Fruit fly (Drosophila melanogaster) whole organism, embryonic: ENCODE data around the gene Ak3.

Experiments used
- C15 ChIP-seq: fragments of 200-800 bp; sonication (Bioruptor generic); IDR thresholded peaks from 3 replicates; pipeline ENCODE4 v1.3.6; 2022; ENCODE audit warnings: missing biosample characterization, missing genetic modification characterization
- CG10267 ChIP-seq: fragments of 200-800 bp; sonication (Bioruptor generic); optimal IDR thresholded peaks from 2 replicates; lab custom pipeline; 2018; ENCODE audit warnings: missing biosample characterization, mild to moderate bottlenecking, missing genetic modification characterization, moderate library complexity
- CG11695 ChIP-seq: fragments of 200-800 bp; sonication (Bioruptor generic); IDR thresholded peaks from 3 replicates; pipeline ENCODE4 v1.3.6; 2022; ENCODE audit warnings: missing biosample characterization, missing genetic modification characterization
- CG12219 ChIP-seq: fragments of 200-800 bp; sonication (Bioruptor generic); optimal IDR thresholded peaks from 3 replicates; lab custom pipeline; 2018; ENCODE audit warnings: missing biosample characterization, mild to moderate bottlenecking, missing genetic modification characterization
- CG13123 ChIP-seq: fragments of 200-800 bp; sonication (Bioruptor generic); optimal IDR thresholded peaks from 2 replicates; lab custom pipeline; 2016; ENCODE audit warnings: missing biosample characterization, missing genetic modification characterization
- CG14014 ChIP-seq: fragments of 200-800 bp; sonication (Bioruptor generic); IDR thresholded peaks from 2 replicates; pipeline ENCODE4 v1.3.6; 2022; ENCODE audit warnings: missing biosample characterization, missing genetic modification characterization
- CG15011 ChIP-seq: fragments of 200-800 bp; sonication (Bioruptor generic); optimal IDR thresholded peaks from 3 replicates; lab custom pipeline; 2018; ENCODE audit warnings: missing biosample characterization, mild to moderate bottlenecking, missing genetic modification characterization
- CG1529 ChIP-seq: fragments of 200-800 bp; sonication (Bioruptor generic); optimal IDR thresholded peaks from 3 replicates; lab custom pipeline; 2018; ENCODE audit warnings: missing biosample characterization, missing genetic modification characterization
- CG15479 ChIP-seq: fragments of 200-800 bp; sonication (Bioruptor generic); optimal IDR thresholded peaks from 3 replicates; lab custom pipeline; 2019; ENCODE audit warnings: missing biosample characterization, mild to moderate bottlenecking, missing genetic modification characterization, moderate library complexity
- CG15601 ChIP-seq: fragments of 200-800 bp; sonication (Bioruptor generic); optimal IDR thresholded peaks from 3 replicates; lab custom pipeline; 2019; ENCODE audit warnings: missing biosample characterization, mild to moderate bottlenecking, missing genetic modification characterization, moderate library complexity
- CG16813 ChIP-seq: fragments of 200-800 bp; sonication (Bioruptor generic); IDR thresholded peaks from 3 replicates; pipeline ENCODE4 v1.3.6; 2022; ENCODE audit warnings: missing biosample characterization, missing genetic modification characterization; ENCODE audit not compliant: partially characterized antibody
- CG16863 ChIP-seq: fragments of 200-800 bp; sonication (Bioruptor generic); optimal IDR thresholded peaks from 3 replicates; lab custom pipeline; 2016; ENCODE audit warnings: missing biosample characterization, missing genetic modification characterization
- CG1832 ChIP-seq: fragments of 200-800 bp; sonication (Bioruptor generic); optimal IDR thresholded peaks from 2 replicates; lab custom pipeline; 2017; ENCODE audit warnings: missing biosample characterization, mild to moderate bottlenecking, missing genetic modification characterization, inconsistent platforms
- CG2120 ChIP-seq: fragments of 200-800 bp; sonication (Bioruptor generic); optimal IDR thresholded peaks from 3 replicates; lab custom pipeline; 2016; ENCODE audit warnings: missing biosample characterization, missing genetic modification characterization
- CG33557 ChIP-seq: fragments of 200-800 bp; sonication (Bioruptor generic); optimal IDR thresholded peaks from 2 replicates; lab custom pipeline; 2019; ENCODE audit warnings: missing biosample characterization, mild to moderate bottlenecking, missing genetic modification characterization, moderate library complexity
- CG34224 ChIP-seq: fragments of 200-800 bp; sonication (Bioruptor generic); IDR thresholded peaks from 3 replicates; pipeline ENCODE4 v1.3.6; 2022; ENCODE audit warnings: missing biosample characterization, missing genetic modification characterization; ENCODE audit not compliant: partially characterized antibody
- CG4730 ChIP-seq: fragments of 200-800 bp; sonication (Bioruptor generic); IDR thresholded peaks from 2 replicates; pipeline ENCODE4 v1.3.6; 2022; ENCODE audit warnings: missing biosample characterization, missing genetic modification characterization
- CG5245 ChIP-seq: fragments of 200-800 bp; sonication (Bioruptor generic); optimal IDR thresholded peaks from 3 replicates; lab custom pipeline; 2016; ENCODE audit warnings: missing biosample characterization, missing genetic modification characterization
- CG8089 ChIP-seq: fragments of 200-800 bp; sonication (Bioruptor generic); optimal IDR thresholded peaks from 3 replicates; lab custom pipeline; 2016; ENCODE audit warnings: missing biosample characterization, missing genetic modification characterization
- CG8290 ChIP-seq, 3 experiments: fragments of 200-800 bp; sonication (Bioruptor generic); optimal IDR thresholded peaks; 2 replicates each; lab custom pipeline; 2016 to 2019; ENCODE audit warnings: missing biosample characterization in 3 of 3, missing genetic modification characterization in 3 of 3, mild to moderate bottlenecking in 2 of 3, moderate library complexity in 1 of 3
- CG9797 ChIP-seq: fragments of 200-800 bp; sonication (Bioruptor generic); optimal IDR thresholded peaks from 3 replicates; lab custom pipeline; 2018; ENCODE audit warnings: missing biosample characterization, mild to moderate bottlenecking, missing genetic modification characterization
- CHES-1-like ChIP-seq: fragments of 200-800 bp; sonication (Bioruptor generic); optimal IDR thresholded peaks from 2 replicates; lab custom pipeline; 2016; ENCODE audit warnings: missing biosample characterization, missing genetic modification characterization
- D19B ChIP-seq: fragments of 200-800 bp; sonication (Bioruptor generic); optimal IDR thresholded peaks from 2 replicates; lab custom pipeline; 2017; ENCODE audit warnings: missing biosample characterization, mild to moderate bottlenecking, missing genetic modification characterization
- Deaf1 ChIP-seq: fragments of 200-800 bp; optimal IDR thresholded peaks from 3 replicates; lab custom pipeline; 2019; ENCODE audit warnings: missing biosample characterization, mild to moderate bottlenecking, missing genetic modification characterization, moderate library complexity
- E2f2 ChIP-seq: fragments of 200-800 bp; sonication (Bioruptor generic); IDR thresholded peaks from 2 replicates; pipeline ENCODE4 v1.3.6; 2022; ENCODE audit warnings: missing biosample characterization, missing genetic modification characterization
- Eip74EF ChIP-seq, 2 experiments: fragments of 200-800 bp in 1 of 2; fragments of >200 bp in 1 of 2; sonication (Bioruptor generic) in 1 of 2; optimal IDR thresholded peaks; 2 replicates each; lab custom pipeline; 2017 to 2019; ENCODE audit warnings: missing biosample characterization in 2 of 2, missing genetic modification characterization in 2 of 2, mild to moderate bottlenecking in 1 of 2, moderate library complexity in 1 of 2
- GATAe ChIP-seq: fragments of 200-800 bp; sonication (Bioruptor generic); conservative IDR thresholded peaks from 2 replicates; pipeline ENCODE4 v1.3.6; 2022; ENCODE audit warnings: missing biosample characterization, missing genetic modification characterization
- Gug ChIP-seq: fragments of 200-800 bp; sonication (Bioruptor generic); IDR thresholded peaks from 4 replicates; pipeline ENCODE4 v1.3.6; 2022; ENCODE audit warnings: missing biosample characterization, missing genetic modification characterization
- HmgZ ChIP-seq: fragments of 200-800 bp; sonication (Bioruptor generic); optimal IDR thresholded peaks from 2 replicates; lab custom pipeline; 2018; ENCODE audit warnings: missing biosample characterization, mild to moderate bottlenecking, missing genetic modification characterization
- Jarid2 ChIP-seq: fragments of 200-800 bp; sonication (Bioruptor generic); optimal IDR thresholded peaks from 3 replicates; lab custom pipeline; 2017; ENCODE audit warnings: mild to moderate bottlenecking, missing biosample characterization, missing genetic modification reagents, missing genetic modification characterization
- MESR4 ChIP-seq: fragments of 200-800 bp; sonication (Bioruptor generic); optimal IDR thresholded peaks from 2 replicates; lab custom pipeline; 2018; ENCODE audit warnings: missing biosample characterization, mild to moderate bottlenecking, missing genetic modification characterization, moderate library complexity
- Spps ChIP-seq: fragments of 200-800 bp; sonication (Bioruptor generic); optimal IDR thresholded peaks from 2 replicates; lab custom pipeline; 2018; ENCODE audit warnings: missing biosample characterization, mild to moderate bottlenecking, missing genetic modification characterization
- TFAM ChIP-seq: fragments of 200-800 bp; sonication (Bioruptor generic); optimal IDR thresholded peaks from 2 replicates; lab custom pipeline; 2017; ENCODE audit warnings: missing biosample characterization, missing genetic modification characterization, inconsistent platforms
- Tbp ChIP-seq: fragments of >200 bp; optimal IDR thresholded peaks from 2 replicates; lab custom pipeline; 2018; ENCODE audit warnings: missing biosample characterization, missing genetic modification characterization
- Trl ChIP-seq, 3 experiments: fragments of >200 bp in 2 of 3; fragments of 200-800 bp in 1 of 3; sonication (Bioruptor generic) in 1 of 3; optimal IDR thresholded peaks; 2 replicates in 1 of 3; 3 replicates in 2 of 3; lab custom pipeline; 2016 to 2017; ENCODE audit warnings: missing biosample characterization in 1 of 3, missing genetic modification characterization in 1 of 3
- amos ChIP-seq: fragments of 200-800 bp; sonication (Bioruptor generic); IDR thresholded peaks from 2 replicates; pipeline ENCODE4 v1.3.6; 2022; ENCODE audit warnings: missing biosample characterization, missing genetic modification characterization; ENCODE audit not compliant: partially characterized antibody
- ci ChIP-seq: fragments of 200-800 bp; sonication (Bioruptor generic); IDR thresholded peaks from 3 replicates; pipeline ENCODE4 v1.3.6; 2022; ENCODE audit warnings: missing biosample characterization, missing genetic modification characterization
- gcm ChIP-seq: fragments of 200-800 bp; sonication (Bioruptor generic); optimal IDR thresholded peaks from 2 replicates; lab custom pipeline; 2019; ENCODE audit warnings: missing biosample characterization, mild to moderate bottlenecking, missing genetic modification characterization, moderate library complexity
- hkb ChIP-seq, 2 experiments: fragments of 200-800 bp in 1 of 2; fragments of >200 bp in 1 of 2; sonication (Bioruptor generic) in 1 of 2; IDR thresholded peaks in 1 of 2; optimal IDR thresholded peaks in 1 of 2; 2 replicates each; pipeline versions ENCODE4 v1.3.6 to Lab custom; 2017 to 2022; ENCODE audit warnings: missing biosample characterization in 1 of 2, missing genetic modification characterization in 1 of 2
- mam ChIP-seq: fragments of 200-800 bp; sonication (Bioruptor generic); optimal IDR thresholded peaks from 3 replicates; lab custom pipeline; 2016; ENCODE audit warnings: missing biosample characterization, missing genetic modification characterization
- ranshi ChIP-seq: fragments of 200-800 bp; sonication (Bioruptor generic); IDR thresholded peaks from 2 replicates; pipeline ENCODE4 v1.3.6; 2022; ENCODE audit warnings: missing biosample characterization, missing genetic modification characterization
- sna ChIP-seq: fragments of 200-800 bp; sonication (Bioruptor generic); IDR thresholded peaks from 2 replicates; pipeline ENCODE4 v1.3.6; 2022; ENCODE audit warnings: missing biosample characterization, missing genetic modification characterization; ENCODE audit not compliant: partially characterized antibody
- so ChIP-seq: fragments of 200-800 bp; sonication (Bioruptor generic); IDR thresholded peaks from 3 replicates; pipeline ENCODE4 v1.3.6; 2022; ENCODE audit warnings: missing biosample characterization, missing genetic modification characterization
- sr ChIP-seq: fragments of 200-800 bp; sonication (Bioruptor generic); IDR thresholded peaks from 3 replicates; pipeline ENCODE4 v1.3.6; 2022; ENCODE audit warnings: missing biosample characterization, missing genetic modification characterization
- sug ChIP-seq: fragments of 200-800 bp; optimal IDR thresholded peaks from 2 replicates; lab custom pipeline; 2019; ENCODE audit warnings: missing biosample characterization, mild to moderate bottlenecking, missing genetic modification characterization, moderate library complexity
- tna ChIP-seq: fragments of 200-800 bp; sonication (Bioruptor generic); IDR thresholded peaks from 2 replicates; pipeline ENCODE4 v1.3.6; 2022; ENCODE audit warnings: missing biosample characterization, missing genetic modification characterization; ENCODE audit not compliant: partially characterized antibody
- zfh1 ChIP-seq: fragments of 200-800 bp; sonication (Bioruptor generic); IDR thresholded peaks from 3 replicates; pipeline ENCODE4 v1.3.6; 2022; ENCODE audit warnings: missing biosample characterization, missing genetic modification characterization

The Ak3 gene

DNA sequence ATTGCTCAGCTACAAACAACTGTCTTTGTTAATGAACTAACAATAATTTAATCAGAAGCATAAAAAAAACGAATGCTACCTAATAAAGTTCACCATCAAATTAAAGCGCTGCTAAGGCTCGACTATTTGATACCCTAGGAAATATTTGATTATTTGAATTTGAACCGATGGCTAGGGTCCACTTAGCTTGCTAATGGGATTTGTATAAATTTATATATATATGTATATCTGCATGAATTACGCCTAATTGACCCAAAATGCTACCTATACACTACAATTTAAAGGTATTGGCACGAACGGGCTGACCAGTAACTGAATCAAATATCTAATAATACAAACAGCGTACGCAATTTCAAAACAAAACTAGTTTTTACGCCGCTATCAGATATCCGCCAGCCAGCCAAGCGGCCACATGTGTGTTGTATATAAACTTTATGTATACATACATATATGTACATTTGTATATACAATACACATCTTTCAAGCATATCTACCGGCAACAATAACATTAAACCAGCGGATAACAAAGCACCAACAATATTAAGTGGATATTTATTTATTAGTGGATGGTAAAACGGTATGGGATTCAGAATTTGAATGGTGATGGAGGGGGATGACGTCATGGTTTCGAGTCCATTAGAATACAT lies 5.2 kb downstream of the Ak3 start (continued):
- peak; percentile 44; the same call in 1 of the 2 replicates for TF ChIP-seq E2f2 (GFP tag; lab: Robert Waterston, UW)
- TF ChIP-seq CG4730 = peak; percentile 72
- TF ChIP-seq GATAe (GFP tag; lab: Robert Waterston, UW) = peak; percentile 12; the same call in 1 of the 2 replicates
- TF ChIP-seq CG34224 (GFP tag; lab: Robert Waterston, UW) = no peak
- no peak for TF ChIP-seq CG15601 (tag; lab: Kevin White, UChicago)
- TF ChIP-seq CG5245 = peak; percentile 42
- no peak for TF ChIP-seq tna
- TF ChIP-seq Deaf1 (tag; lab: Kevin White, UChicago) = peak; percentile 46
- peak; percentile 79 for TF ChIP-seq ranshi (GFP tag; lab: Robert Waterston, UW)
- TF ChIP-seq CG14014 (GFP tag; lab: Robert Waterston, UW) = peak; percentile 80
- TF ChIP-seq CHES-1-like (GFP tag; lab: Kevin White, UChicago) = no peak
- TF ChIP-seq CG1832 (GFP tag; lab: Kevin White, UChicago) = no peak
- no peak; the same call in 1 of the 2 replicates for TF ChIP-seq amos (GFP tag; lab: Robert Waterston, UW)
- TF ChIP-seq CG8089 (GFP tag; lab: Kevin White, UChicago) = no peak
- no peak for TF ChIP-seq CG1529 (GFP tag; lab: Kevin White, UChicago)
- no peak for TF ChIP-seq TFAM (GFP tag; lab: Kevin White, UChicago)
- 0 out of 3 replicates have a peak, but pooled peaks have one; percentile 61 for TF ChIP-seq C15
- no peak for TF ChIP-seq CG9797
- peak; percentile 98 for TF ChIP-seq D19B
- TF ChIP-seq hkb (optimal IDR thresholded peaks at IDR 0.05; lab: Kevin White, UChicago) = no peak
- peak; percentile 91 for TF ChIP-seq hkb (GFP tag; IDR thresholded peaks at IDR 0.05; lab: Robert Waterston, UW)
- TF ChIP-seq gcm (GFP tag; lab: Kevin White, UChicago) = peak; percentile 31
- no peak for TF ChIP-seq CG16863 (GFP tag; lab: Kevin White, UChicago)
- TF ChIP-seq MESR4 (GFP tag; lab: Kevin White, UChicago) = no peak
- no peak for TF ChIP-seq Trl (optimal IDR thresholded peaks at IDR 0.05; lab: Kevin White, UChicago)
- no peak for TF ChIP-seq Trl (GFP tag; optimal IDR thresholded peaks at IDR 0.05; lab: Kevin White, UChicago)
- TF ChIP-seq CG13123 = no peak
- TF ChIP-seq sr = 0 out of 3 replicates have a peak, but pooled peaks have one; percentile 12
- no peak for TF ChIP-seq sug (tag; lab: Kevin White, UChicago)
- peak; percentile 75 for TF ChIP-seq CG2120
- TF ChIP-seq Tbp (GFP tag; lab: Kevin White, UChicago) = no peak
- TF ChIP-seq zfh1 = peak; percentile 79
- TF ChIP-seq HmgZ (tag; lab: Kevin White, UChicago) = peak; percentile 58
- TF ChIP-seq Jarid2 = peak; percentile 22
- TF ChIP-seq sna (GFP tag; lab: Robert Waterston, UW) = no peak
- TF ChIP-seq CG10267 (tag; lab: Kevin White, UChicago) = peak; percentile 54
- peak; percentile 60; the same call in 1 of the 3 replicates for TF ChIP-seq so (GFP tag; lab: Robert Waterston, UW)
- TF ChIP-seq mam (GFP tag; lab: Kevin White, UChicago) = peak; percentile 48
- peak; percentile 84 for TF ChIP-seq CG11695 (GFP tag; lab: Robert Waterston, UW)
- no peak for TF ChIP-seq CG16813 (GFP tag; lab: Robert Waterston, UW)
- TF ChIP-seq Gug = peak; percentile 66; the same call in 3 of the 4 replicates
- peak in 1 of 2 experiments; percentile 49 for TF ChIP-seq Eip74EF (GFP tag; optimal IDR thresholded peaks at IDR 0.05; lab: Kevin White, UChicago)
- no peak for TF ChIP-seq Spps (tag; lab: Kevin White, UChicago)
- TF ChIP-seq ci (GFP tag; lab: Robert Waterston, UW) = peak; percentile 84; the same call in 2 of the 3 replicates
- peak; percentile 60 for TF ChIP-seq CG15011 (GFP tag; lab: Kevin White, UChicago)
- TF ChIP-seq CG33557 = no peak
- TF ChIP-seq CG12219 = peak; percentile 51
- TF ChIP-seq CG8290 (GFP tag; optimal IDR thresholded peaks at IDR 0.05; lab: Kevin White, UChicago) = no peak
- peak in 1 of 2 experiments; percentile 71 for TF ChIP-seq CG8290 (tag; optimal IDR thresholded peaks at IDR 0.05; lab: Kevin White, UChicago)
- no peak for TF ChIP-seq CG15479
